Fruit fly (Drosophila melanogaster) whole organism, adult: ENCODE data around the gene Spn28Db.

ENCODE experiments used
- CG11617 ChIP-seq: fragments of 200-800 bp; sonication (Bioruptor generic); optimal IDR thresholded peaks from 2 replicates; lab custom pipeline; 2017; ENCODE audit warnings: mild to moderate bottlenecking, missing biosample characterization, missing genetic modification reagents, missing genetic modification characterization
- CG12768 ChIP-seq: fragments of 200-800 bp; sonication (Bioruptor generic); optimal IDR thresholded peaks from 2 replicates; lab custom pipeline; 2017; ENCODE audit warnings: missing biosample characterization, missing genetic modification characterization, mild to moderate bottlenecking, moderate library complexity, missing genetic modification reagents
- CG1620 ChIP-seq: fragments of 200-800 bp; sonication (Bioruptor generic); optimal IDR thresholded peaks from 2 replicates; lab custom pipeline; 2016; ENCODE audit warnings: missing biosample characterization, missing genetic modification characterization
- CG33017 ChIP-seq: fragments of 200-800 bp; sonication (Bioruptor generic); optimal IDR thresholded peaks from 2 replicates; lab custom pipeline; 2018; ENCODE audit warnings: missing biosample characterization, mild to moderate bottlenecking, missing genetic modification characterization, moderate library complexity
- CG5204 ChIP-seq: fragments of 200-800 bp; sonication (Bioruptor generic); optimal IDR thresholded peaks from 2 replicates; lab custom pipeline; 2016; ENCODE audit warnings: missing biosample characterization, missing genetic modification characterization
- CG7045 ChIP-seq: fragments of 200-800 bp; sonication (Bioruptor generic); optimal IDR thresholded peaks from 2 replicates; lab custom pipeline; 2017; ENCODE audit warnings: missing biosample characterization, mild to moderate bottlenecking, missing genetic modification characterization
- CG7101 ChIP-seq: fragments of 200-800 bp; sonication (Bioruptor generic); optimal IDR thresholded peaks from 2 replicates; lab custom pipeline; 2018; ENCODE audit warnings: missing biosample characterization, mild to moderate bottlenecking, missing genetic modification characterization, moderate library complexity
- Clk ChIP-seq: fragments of 200-800 bp; sonication (Bioruptor generic); optimal IDR thresholded peaks from 2 replicates; lab custom pipeline; 2017; ENCODE audit warnings: missing biosample characterization, missing genetic modification characterization
- Crg-1 ChIP-seq: fragments of 200-800 bp; sonication (Bioruptor generic); optimal IDR thresholded peaks from 2 replicates; lab custom pipeline; 2016; ENCODE audit warnings: missing biosample characterization, missing genetic modification characterization
- Hr96 ChIP-seq: fragments of 200-800 bp; sonication (Bioruptor generic); optimal IDR thresholded peaks from 2 replicates; lab custom pipeline; 2016; ENCODE audit warnings: missing biosample characterization, missing genetic modification characterization
- Mnt ChIP-seq: fragments of 200-800 bp; sonication (Bioruptor generic); optimal IDR thresholded peaks from 2 replicates; lab custom pipeline; 2016; ENCODE audit warnings: missing biosample characterization, mild to moderate bottlenecking, missing genetic modification characterization
- bab1 ChIP-seq: fragments of 200-800 bp; sonication (Bioruptor generic); optimal IDR thresholded peaks from 3 replicates; lab custom pipeline; 2019; ENCODE audit warnings: missing biosample characterization, mild to moderate bottlenecking, missing genetic modification characterization, moderate library complexity
- cic ChIP-seq: fragments of 200-800 bp; sonication (Bioruptor generic); optimal IDR thresholded peaks from 2 replicates; lab custom pipeline; 2017; ENCODE audit warnings: missing biosample characterization, mild to moderate bottlenecking, missing genetic modification characterization, moderate library complexity
- cnc ChIP-seq, 2 experiments: fragments of >200 bp; optimal IDR thresholded peaks; 2 replicates each; lab custom pipeline; 2017
- kay ChIP-seq: fragments of 200-800 bp; sonication (Bioruptor generic); peaks from one replicate; lab custom pipeline; 2016; ENCODE audit warnings: missing biosample characterization, missing genetic modification characterization, borderline replicate concordance
- ovo ChIP-seq: fragments of 200-800 bp; sonication (Bioruptor generic); optimal IDR thresholded peaks from 2 replicates; lab custom pipeline; 2016; ENCODE audit warnings: missing biosample characterization, missing genetic modification characterization
- pad ChIP-seq: fragments of 200-800 bp; sonication (Bioruptor generic); optimal IDR thresholded peaks from 3 replicates; lab custom pipeline; 2017; ENCODE audit warnings: missing biosample characterization, missing genetic modification characterization, mild to moderate bottlenecking, moderate library complexity, missing genetic modification reagents
- tj ChIP-seq: fragments of 200-800 bp; sonication (Bioruptor generic); optimal IDR thresholded peaks from 3 replicates; lab custom pipeline; 2017; ENCODE audit warnings: missing biosample characterization, mild to moderate bottlenecking, missing genetic modification characterization, moderate library complexity
- toe ChIP-seq: fragments of 200-800 bp; sonication (Bioruptor generic); optimal IDR thresholded peaks from 2 replicates; lab custom pipeline; 2016; ENCODE audit warnings: missing biosample characterization, missing genetic modification characterization

The Spn28Db gene

DNA sequence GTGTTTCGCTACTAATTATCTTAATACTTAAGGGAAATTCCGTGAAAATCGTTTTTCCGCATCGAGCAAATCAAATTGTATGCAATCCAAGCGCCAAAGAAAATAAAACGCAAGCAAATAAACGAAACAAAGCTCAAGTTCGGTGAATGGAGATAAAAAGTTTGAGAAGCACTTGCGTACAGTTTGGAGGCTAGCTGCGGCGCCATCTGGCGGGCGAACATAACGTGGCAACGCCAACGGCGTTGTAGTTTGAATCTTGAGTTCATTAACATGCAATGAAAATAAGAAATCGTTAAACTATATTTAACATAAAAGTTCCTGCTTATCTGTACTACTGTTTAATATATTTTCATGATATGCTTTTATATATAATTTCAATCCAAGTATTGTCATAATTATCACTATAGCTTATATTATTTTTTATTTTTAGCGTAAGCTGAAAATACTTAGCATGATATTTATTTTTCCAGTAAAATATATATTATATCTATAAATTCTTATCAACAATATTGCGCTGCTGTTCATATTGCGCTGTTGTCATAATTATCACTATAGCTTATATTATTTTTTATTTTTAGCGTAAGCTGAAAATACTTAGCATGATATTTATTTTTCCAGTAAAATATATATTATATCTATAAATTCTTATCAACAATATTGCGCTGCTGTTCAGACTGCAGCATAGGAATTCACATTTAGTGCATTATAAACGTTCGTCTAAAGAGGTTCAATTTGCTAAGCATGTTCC, 34.0 kb downstream of the Spn28Db start, which contains the start of gene lectin-28C:
Gene lectin-28C, plus strand, starts transcription at position 698 of the 748 bp plus-strand sequence.
- TF ChIP-seq toe (GFP tag; lab: Kevin White, UChicago) (peak; percentile 14), tj (peak; percentile 15)

DNA sequence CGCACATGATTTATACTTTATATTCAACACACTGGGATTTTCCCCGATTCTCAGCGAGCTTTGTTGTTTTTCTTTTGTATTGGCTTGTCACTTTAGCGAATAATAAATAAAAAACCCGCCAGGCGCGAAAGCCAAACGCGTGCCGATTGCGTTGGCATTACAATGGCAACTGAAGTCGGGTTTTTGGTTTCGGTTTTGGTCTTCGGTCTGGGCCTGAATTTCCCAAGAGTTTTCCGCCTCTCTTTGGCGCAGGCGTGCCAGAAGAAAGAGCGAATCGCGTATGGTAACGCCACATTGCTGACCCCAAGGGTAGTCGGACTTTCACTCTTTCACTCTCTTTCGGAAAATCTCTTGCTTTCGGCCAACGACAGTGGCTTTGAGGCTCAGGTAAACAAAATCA, 35.4 kb downstream of the Spn28Db start, which contains the start of gene CG14535:
Gene CG14535, minus strand, starts transcription at position 368 of the 400 bp plus-strand sequence.
- TF ChIP-seq CG5204 (GFP tag; lab: Kevin White, UChicago), result no peak
- TF ChIP-seq CG7101, result no peak
- TF ChIP-seq cnc (optimal IDR thresholded peaks at IDR 0.05; lab: Kevin White, UChicago), result no peak
- TF ChIP-seq Hr96, result no peak
- no peak for TF ChIP-seq tj
- no peak for TF ChIP-seq Mnt (GFP tag; lab: Kevin White, UChicago)
- TF ChIP-seq CG7045 (GFP tag; lab: Kevin White, UChicago), result no peak
- no peak for TF ChIP-seq kay (GFP tag; lab: Kevin White, UChicago)
- no peak for TF ChIP-seq toe (GFP tag; lab: Kevin White, UChicago)
- TF ChIP-seq CG11617 (GFP tag; lab: Kevin White, UChicago), result no peak
- no peak for TF ChIP-seq CG12768 (GFP tag; lab: Kevin White, UChicago)
- TF ChIP-seq Crg-1 (GFP tag; lab: Kevin White, UChicago), result no peak
- TF ChIP-seq pad (GFP tag; lab: Kevin White, UChicago), result no peak
- TF ChIP-seq ovo (GFP tag; lab: Kevin White, UChicago), result no peak
- TF ChIP-seq Clk (GFP tag; lab: Kevin White, UChicago), result no peak
- no peak for TF ChIP-seq cic (GFP tag; lab: Kevin White, UChicago)
- no peak for TF ChIP-seq bab1 (GFP tag; lab: Kevin White, UChicago)
- no peak for TF ChIP-seq CG1620 (GFP tag; lab: Kevin White, UChicago)

DNA sequence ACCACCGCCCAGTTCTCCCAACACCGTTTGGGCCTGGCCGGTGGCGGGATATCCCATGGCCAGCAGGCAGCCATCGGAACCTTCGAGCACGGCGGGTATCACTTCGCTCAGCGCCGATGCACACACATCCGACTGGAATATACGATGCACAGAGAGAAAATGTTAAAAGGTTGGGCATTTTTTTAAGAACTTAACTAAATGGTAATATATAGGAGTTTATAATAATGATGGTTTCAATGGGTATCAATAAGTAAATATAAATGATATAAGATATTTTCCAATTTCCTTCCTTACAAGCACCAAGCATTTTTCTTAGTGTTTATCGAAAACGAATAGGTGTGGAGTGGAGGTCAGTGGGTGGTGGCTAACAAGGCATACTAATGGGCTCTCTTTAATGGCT, 38.9 kb downstream of the Spn28Db start:
- TF ChIP-seq CG33017 (no peak), CG7045 (GFP tag; lab: Kevin White, UChicago) (no peak), Hr96 (no peak), bab1 (GFP tag; lab: Kevin White, UChicago) (no peak), tj (no peak), Mnt (GFP tag; lab: Kevin White, UChicago) (no peak), toe (GFP tag; lab: Kevin White, UChicago) (no peak), pad (GFP tag; lab: Kevin White, UChicago) (no peak), CG1620 (GFP tag; lab: Kevin White, UChicago) (no peak), kay (GFP tag; lab: Kevin White, UChicago) (no peak), CG5204 (GFP tag; lab: Kevin White, UChicago) (no peak), cnc (optimal IDR thresholded peaks at IDR 0.05; lab: Kevin White, UChicago) (no peak), ovo (GFP tag; lab: Kevin White, UChicago) (no peak)

DNA sequence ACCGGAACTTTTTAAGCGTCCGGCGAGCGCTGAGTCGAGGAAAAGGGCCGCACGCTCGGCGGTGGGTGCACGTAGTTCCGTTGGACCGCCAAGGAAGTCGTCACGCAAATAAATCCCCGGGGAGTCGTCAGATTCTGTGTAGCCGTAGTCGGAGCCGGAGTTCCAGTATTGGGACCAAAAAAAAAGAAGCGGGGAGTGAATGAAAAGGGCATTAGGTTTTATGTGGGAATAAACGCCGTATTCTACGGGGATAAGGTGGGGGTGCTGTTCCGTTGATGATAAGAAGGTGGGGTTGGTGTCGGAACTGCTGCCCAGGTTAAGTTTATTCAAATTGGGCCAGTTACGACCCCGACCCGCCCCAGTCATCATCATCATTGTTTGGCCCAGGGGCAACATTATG, 40.1 kb downstream of the Spn28Db start:
- no peak for TF ChIP-seq Crg-1 (GFP tag; lab: Kevin White, UChicago)
- no peak for TF ChIP-seq Mnt (GFP tag; lab: Kevin White, UChicago)
- no peak for TF ChIP-seq bab1 (GFP tag; lab: Kevin White, UChicago)
- no peak for TF ChIP-seq ovo (GFP tag; lab: Kevin White, UChicago)
- no peak for TF ChIP-seq CG11617 (GFP tag; lab: Kevin White, UChicago)
- TF ChIP-seq tj, result no peak
- no peak for TF ChIP-seq CG12768 (GFP tag; lab: Kevin White, UChicago)
- TF ChIP-seq kay (GFP tag; lab: Kevin White, UChicago), result no peak
- no peak for TF ChIP-seq CG7101
- TF ChIP-seq Clk (GFP tag; lab: Kevin White, UChicago), result no peak
- TF ChIP-seq CG1620 (GFP tag; lab: Kevin White, UChicago), result no peak
- TF ChIP-seq CG5204 (GFP tag; lab: Kevin White, UChicago), result no peak
- no peak for TF ChIP-seq CG7045 (GFP tag; lab: Kevin White, UChicago)
- TF ChIP-seq cic (GFP tag; lab: Kevin White, UChicago), result no peak
- TF ChIP-seq cnc (optimal IDR thresholded peaks at IDR 0.05; lab: Kevin White, UChicago), result no peak

DNA sequence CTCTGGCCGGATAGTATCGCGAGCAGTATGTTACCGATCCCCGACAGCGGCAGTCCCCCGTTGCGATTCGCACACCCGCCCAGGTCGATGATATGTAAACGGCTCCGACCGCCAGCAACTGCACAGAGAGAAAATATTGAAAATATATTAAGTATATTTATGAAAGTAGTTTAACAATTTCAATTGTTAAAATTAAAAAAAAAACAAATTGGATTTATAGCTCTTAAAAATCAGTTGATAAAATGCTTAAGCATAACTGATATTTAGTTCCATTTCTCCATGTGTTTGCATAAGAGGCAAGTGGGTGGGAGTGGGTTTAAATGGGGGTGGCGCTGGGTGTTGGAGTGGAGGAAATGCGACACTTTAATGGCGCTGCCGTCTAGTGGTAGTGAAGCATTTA, 41.0 kb downstream of the Spn28Db start:
- TF ChIP-seq cnc (optimal IDR thresholded peaks at IDR 0.05; lab: Kevin White, UChicago) (no peak), Hr96 (no peak), Crg-1 (GFP tag; lab: Kevin White, UChicago) (no peak), CG5204 (GFP tag; lab: Kevin White, UChicago) (no peak), CG33017 (no peak), tj (no peak), toe (GFP tag; lab: Kevin White, UChicago) (no peak), kay (GFP tag; lab: Kevin White, UChicago) (no peak), CG7101 (no peak), Mnt (GFP tag; lab: Kevin White, UChicago) (no peak), bab1 (GFP tag; lab: Kevin White, UChicago) (no peak), CG1620 (GFP tag; lab: Kevin White, UChicago) (no peak), ovo (GFP tag; lab: Kevin White, UChicago) (no peak), pad (GFP tag; lab: Kevin White, UChicago) (no peak), Clk (GFP tag; lab: Kevin White, UChicago) (no peak), CG11617 (GFP tag; lab: Kevin White, UChicago) (no peak)

DNA sequence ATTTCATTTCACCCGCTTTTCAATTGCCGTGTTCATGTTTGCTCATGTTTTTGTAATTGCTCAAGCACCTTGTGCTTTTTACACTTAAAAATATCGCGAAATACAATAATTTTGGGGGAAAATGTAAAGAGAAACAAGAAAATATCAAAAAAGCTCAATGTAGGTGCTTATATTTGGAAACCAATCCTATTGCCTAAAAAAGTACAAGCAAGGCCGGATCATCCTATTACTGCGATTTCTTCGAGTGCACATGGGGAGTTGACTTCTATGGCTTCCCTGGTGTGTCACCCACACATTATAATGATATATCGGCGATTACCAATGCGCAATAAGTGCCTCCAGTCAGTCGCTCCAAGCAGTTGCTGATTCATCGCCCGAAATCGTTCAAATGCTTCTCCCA, 49.3 kb downstream of the Spn28Db start:
- TF ChIP-seq CG12768 (GFP tag; lab: Kevin White, UChicago) (no peak), kay (GFP tag; lab: Kevin White, UChicago) (no peak), toe (GFP tag; lab: Kevin White, UChicago) (no peak), CG11617 (GFP tag; lab: Kevin White, UChicago) (no peak), cic (GFP tag; lab: Kevin White, UChicago) (no peak), CG7045 (GFP tag; lab: Kevin White, UChicago) (no peak), Crg-1 (GFP tag; lab: Kevin White, UChicago) (no peak), CG33017 (no peak), ovo (GFP tag; lab: Kevin White, UChicago) (no peak), pad (GFP tag; lab: Kevin White, UChicago) (no peak), Clk (GFP tag; lab: Kevin White, UChicago) (no peak)
